Worm (Caenorhabditis elegans) whole organism, L3 larva: ENCODE measurements around the gene Y68A4B.3.

Source experiments
- nhr-11 ChIP-seq: fragments of 150-350 bp; optimal IDR thresholded peaks from 2 replicates; lab custom pipeline; 2014; ENCODE audit warnings: missing biosample characterization, missing genetic modification characterization
- pha-4 ChIP-seq: fragments of 150-350 bp; optimal IDR thresholded peaks from 2 replicates; lab custom pipeline; 2014; ENCODE audit warnings: missing biosample characterization, missing genetic modification reagents, missing genetic modification characterization
- sea-2 ChIP-seq: fragments of 150-350 bp; sonication (generic microtip); optimal IDR thresholded peaks from 4 replicates; lab custom pipeline; 2014; ENCODE audit warnings: missing biosample characterization, missing genetic modification reagents, missing genetic modification characterization
- tbx-2 ChIP-seq: sonication (generic microtip); optimal IDR thresholded peaks from 2 replicates; lab custom pipeline; 2016; ENCODE audit warnings: mild to moderate bottlenecking, missing genetic modification characterization, missing compliant biosample characterization

DNA sequence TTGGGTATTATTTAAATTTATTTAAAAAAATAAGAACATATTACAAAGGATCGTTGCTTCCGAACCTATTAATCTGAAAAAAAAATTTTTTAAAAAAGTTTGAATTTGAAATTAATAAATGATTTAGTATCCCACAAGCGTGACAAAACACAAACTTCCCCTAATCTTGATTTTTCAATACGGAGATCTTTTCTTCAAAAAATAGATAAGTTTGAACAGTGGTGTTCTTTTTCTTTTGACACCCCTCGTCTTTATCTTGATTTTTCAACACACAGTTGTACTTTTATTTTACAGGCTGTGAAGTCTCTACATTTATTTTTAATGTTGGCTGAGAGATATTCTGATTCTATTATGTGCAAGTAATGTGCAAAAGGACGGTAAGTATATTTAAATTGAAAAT lies 6.1 kb downstream of the Y68A4B.3 start, which contains the start of gene T19C9.10:
- TF ChIP-seq tbx-2 (no peak), nhr-11 (no peak), sea-2 (GFP tag; lab: Kevin White, UChicago) (no peak), pha-4 (tag; lab: Kevin White, UChicago) (no peak)
